Fruit fly (Drosophila melanogaster): Measurements from ENCODE around the gene CG5783.

The CG5783 gene

dm6 chr2L:18159172-18159571 lies 3.3 kb downstream of the CG5783 start, which contains the start of gene JMJD4:
JMJD4 (minus strand) TSS chr2L:18159272.
- TF ChIP-seq CG17801 (GFP tag; optimal IDR thresholded peaks at IDR 0.05; ENCODE audit: partially characterized antibody): no peak

dm6 chr2L:18184648-18185243 lies 28.9 kb downstream of the CG5783 start, which contains the start of gene Ptp36E:
Ptp36E (minus strand) TSS chr2L:18185007.
- no peak for TF ChIP-seq CG17801 (GFP tag; optimal IDR thresholded peaks at IDR 0.05; ENCODE audit: partially characterized antibody)

DNA sequence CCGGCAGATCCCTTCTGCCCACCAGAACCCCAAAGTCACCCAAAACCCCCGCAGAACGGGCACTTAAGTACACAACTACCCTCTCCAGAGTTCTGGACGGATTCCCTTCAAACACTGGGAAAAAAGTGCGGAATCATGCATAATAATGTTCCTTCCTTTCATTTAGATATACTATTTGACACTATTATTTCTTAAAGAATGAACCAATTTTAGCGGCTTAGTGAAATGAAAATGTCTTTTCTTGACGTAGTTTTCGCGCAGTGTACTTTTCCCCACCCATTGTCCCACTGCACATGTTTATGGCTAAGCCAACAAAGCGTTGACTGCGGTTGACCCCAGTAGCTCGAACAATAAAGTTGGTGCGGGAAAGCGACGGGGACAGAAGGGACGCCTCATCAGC lies 30.9 kb downstream of the CG5783 start:
- TF ChIP-seq CG17801 (GFP tag; optimal IDR thresholded peaks at IDR 0.05; ENCODE audit: partially characterized antibody): no peak

DNA sequence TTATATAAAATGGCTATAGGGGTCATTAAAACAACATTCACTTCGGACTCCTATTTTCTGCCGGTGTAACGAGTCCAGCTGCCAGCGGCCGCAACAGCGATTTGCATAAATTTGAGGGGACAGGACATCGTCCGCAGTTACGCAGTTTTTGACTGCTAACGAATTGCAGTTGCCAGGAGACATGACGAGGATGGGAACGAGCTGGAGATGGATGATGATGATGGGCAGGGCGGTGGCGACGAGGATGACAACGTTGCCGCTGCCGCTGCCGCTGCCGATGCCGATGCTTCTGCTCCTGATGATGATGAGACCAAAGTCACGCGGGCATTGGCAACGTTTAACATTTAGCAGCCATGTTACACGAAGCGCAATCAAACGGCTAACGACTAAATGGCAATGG lies 47.0 kb downstream of the CG5783 start:
- no peak for TF ChIP-seq CG17801 (GFP tag; optimal IDR thresholded peaks at IDR 0.05; ENCODE audit: partially characterized antibody)
